Worm (Caenorhabditis elegans): ENCODE measurements around the gene B0272.4.

ce11 chrX:9387041-9387440 lies 41.2 kb upstream of the B0272.4 start, which contains the start of gene C23F12.4:
- TF ChIP-seq unc-39 (tag; optimal IDR thresholded peaks at IDR 0.05), result no peak
- no peak for TF ChIP-seq ztf-11 (tag; optimal IDR thresholded peaks at IDR 0.05)
- no peak for TF ChIP-seq lin-11 (tag; optimal IDR thresholded peaks at IDR 0.05)
- no peak for TF ChIP-seq fos-1 (tag; optimal IDR thresholded peaks at IDR 0.05)
- no peak for TF ChIP-seq nhr-237 (tag; optimal IDR thresholded peaks at IDR 0.05)
- TF ChIP-seq zag-1 (tag; optimal IDR thresholded peaks at IDR 0.05), result no peak
